Fruit fly (Drosophila melanogaster) whole organism, wandering third instar larva: ENCODE measurements around the gene Pk34A.

Source experiments
- Abd-B ChIP-seq: fragments of >200 bp; optimal IDR thresholded peaks from 2 replicates; lab custom pipeline; 2017; ENCODE audit warnings: missing biosample characterization, missing genetic modification characterization
- CG32264 ChIP-seq: fragments of 200-800 bp; sonication (Bioruptor generic); optimal IDR thresholded peaks from 2 replicates; lab custom pipeline; 2016; ENCODE audit warnings: missing biosample characterization, missing genetic modification characterization
- CG9705 ChIP-seq: fragments of 200-800 bp; sonication (Bioruptor generic); optimal IDR thresholded peaks from 2 replicates; lab custom pipeline; 2018; ENCODE audit warnings: missing biosample characterization, mild to moderate bottlenecking, missing genetic modification characterization
- Dfd ChIP-seq: fragments of >200 bp; optimal IDR thresholded peaks from 2 replicates; lab custom pipeline; 2017; ENCODE audit warnings: missing biosample characterization, missing genetic modification characterization
- Dif ChIP-seq: fragments of 200-275, 200-300 bp; sonication (Bioruptor generic); optimal IDR thresholded peaks from 2 replicates; lab custom pipeline; 2018; ENCODE audit warnings: missing biosample characterization, missing genetic modification characterization; ENCODE audit not compliant: partially characterized antibody
- GATAd ChIP-seq: sonication (Bioruptor generic); optimal IDR thresholded peaks from 2 replicates; lab custom pipeline; 2016; ENCODE audit warnings: missing biosample characterization, missing genetic modification characterization
- HLH106 ChIP-seq: fragments of 200-800 bp; optimal IDR thresholded peaks from 3 replicates; lab custom pipeline; 2019; ENCODE audit warnings: missing biosample characterization, mild to moderate bottlenecking, missing genetic modification characterization, moderate library complexity
- Hnf4 ChIP-seq: fragments of 200-800 bp; sonication (Bioruptor generic); optimal IDR thresholded peaks from 2 replicates; lab custom pipeline; 2016; ENCODE audit warnings: missing biosample characterization, mild to moderate bottlenecking, missing genetic modification characterization
- Hr78 ChIP-seq: fragments of >200 bp; optimal IDR thresholded peaks from 2 replicates; lab custom pipeline; 2017; ENCODE audit warnings: missing biosample characterization, missing genetic modification characterization
- Hr83 ChIP-seq: fragments of 200-300 bp; sonication (Bioruptor generic); optimal IDR thresholded peaks from 2 replicates; lab custom pipeline; 2016; ENCODE audit warnings: missing biosample characterization, mild to moderate bottlenecking, missing genetic modification characterization, moderate library complexity; ENCODE audit not compliant: poor library complexity, severe bottlenecking
- Jra ChIP-seq: sonication (Bioruptor generic); optimal IDR thresholded peaks from 2 replicates; lab custom pipeline; 2016; ENCODE audit warnings: missing biosample characterization, missing genetic modification characterization
- Mio ChIP-seq: sonication (Bioruptor generic); optimal IDR thresholded peaks from 2 replicates; lab custom pipeline; 2016; ENCODE audit warnings: missing biosample characterization, missing genetic modification characterization
- Myc ChIP-seq: fragments of >200 bp; optimal IDR thresholded peaks from 2 replicates; lab custom pipeline; 2017
- N ChIP-seq: fragments of >200 bp; optimal IDR thresholded peaks from 2 replicates; lab custom pipeline; 2018; ENCODE audit warnings: missing biosample characterization, missing external identifiers, missing genetic modification characterization
- OdsH ChIP-seq: fragments of 200-800 bp; sonication (Bioruptor generic); optimal IDR thresholded peaks from 2 replicates; lab custom pipeline; 2016; ENCODE audit warnings: missing biosample characterization, mild to moderate bottlenecking, missing genetic modification characterization
- Rel ChIP-seq, 2 experiments: fragments of 200-800 bp; sonication (Bioruptor generic) in 1 of 2; optimal IDR thresholded peaks; 2 replicates in 1 of 2; 3 replicates in 1 of 2; lab custom pipeline; 2016 to 2019; ENCODE audit warnings: mild to moderate bottlenecking in 2 of 2, missing biosample characterization in 2 of 2, missing genetic modification characterization in 2 of 2, moderate library complexity in 1 of 2
- Sp1 ChIP-seq: fragments of 200-800 bp; sonication (Bioruptor generic); optimal IDR thresholded peaks from 3 replicates; lab custom pipeline; 2019; ENCODE audit warnings: missing biosample characterization, mild to moderate bottlenecking, missing genetic modification characterization, moderate library complexity
- Vsx2 ChIP-seq: fragments of 200-300, 225-300 bp; sonication (Bioruptor generic); optimal IDR thresholded peaks from 2 replicates; lab custom pipeline; 2018; ENCODE audit warnings: missing biosample characterization, missing genetic modification characterization; ENCODE audit not compliant: partially characterized antibody
- br ChIP-seq: fragments of 200-800 bp; sonication (Bioruptor generic); optimal IDR thresholded peaks from 2 replicates; lab custom pipeline; 2016; ENCODE audit warnings: missing biosample characterization, missing genetic modification characterization
- dl ChIP-seq, 2 experiments: fragments of 175-275, 200-275 bp in 1 of 2; fragments of 200-275 bp in 1 of 2; sonication (Bioruptor generic); optimal IDR thresholded peaks; lab custom pipeline; 2018; ENCODE audit warnings: mild to moderate bottlenecking in 2 of 2, missing biosample characterization in 2 of 2, missing genetic modification characterization in 2 of 2, moderate library complexity in 2 of 2; ENCODE audit not compliant: partially characterized antibody in 2 of 2, insufficient read depth in 1 of 2
- dsf ChIP-seq: sonication (Bioruptor generic); optimal IDR thresholded peaks from 2 replicates; lab custom pipeline; 2016; ENCODE audit warnings: missing biosample characterization, missing genetic modification characterization, borderline replicate concordance
- ey ChIP-seq: fragments of 200-800 bp; sonication (Bioruptor generic); optimal IDR thresholded peaks from 2 replicates; lab custom pipeline; 2016; ENCODE audit warnings: missing biosample characterization, missing genetic modification characterization
- foxo ChIP-seq, 2 experiments: fragments of 200-800 bp; sonication (Bioruptor generic); optimal IDR thresholded peaks; 2 replicates in 1 of 2; 3 replicates in 1 of 2; lab custom pipeline; 2016 to 2017; ENCODE audit warnings: missing biosample characterization in 2 of 2, missing genetic modification characterization in 2 of 2
- fru ChIP-seq: fragments of 200-800 bp; sonication (Bioruptor generic); optimal IDR thresholded peaks from 3 replicates; lab custom pipeline; 2016; ENCODE audit warnings: missing biosample characterization, mild to moderate bottlenecking, missing genetic modification characterization
- h ChIP-seq: fragments of 200-800 bp; sonication (Bioruptor generic); optimal IDR thresholded peaks from 3 replicates; lab custom pipeline; 2016; ENCODE audit warnings: missing biosample characterization, mild to moderate bottlenecking, missing genetic modification characterization
- jim ChIP-seq: fragments of 175-275, 200-325 bp; sonication (Bioruptor generic); optimal IDR thresholded peaks from 2 replicates; lab custom pipeline; 2016; ENCODE audit warnings: missing biosample characterization, mild to moderate bottlenecking, missing genetic modification characterization
- lola ChIP-seq: fragments of >200 bp; optimal IDR thresholded peaks from 2 replicates; lab custom pipeline; 2017; ENCODE audit warnings: missing biosample characterization, missing genetic modification characterization
- psq ChIP-seq: fragments of 200-800 bp; sonication (Bioruptor generic); optimal IDR thresholded peaks from 3 replicates; lab custom pipeline; 2017; ENCODE audit warnings: missing biosample characterization, mild to moderate bottlenecking, missing genetic modification characterization, moderate library complexity
- rgr ChIP-seq: fragments of 200-800 bp; sonication (Bioruptor generic); optimal IDR thresholded peaks from 3 replicates; lab custom pipeline; 2016; ENCODE audit warnings: missing biosample characterization, mild to moderate bottlenecking, missing genetic modification characterization
- sage ChIP-seq: fragments of 200-800 bp; sonication (Bioruptor generic); optimal IDR thresholded peaks from 2 replicates; lab custom pipeline; 2016; ENCODE audit warnings: missing biosample characterization, mild to moderate bottlenecking, missing genetic modification characterization
- sv ChIP-seq: fragments of 200-800 bp; sonication (Bioruptor generic); optimal IDR thresholded peaks from 3 replicates; lab custom pipeline; 2016; ENCODE audit warnings: missing biosample characterization, missing genetic modification characterization
- tai ChIP-seq: sonication (Bioruptor generic); optimal IDR thresholded peaks from 2 replicates; lab custom pipeline; 2016; ENCODE audit warnings: missing biosample characterization, missing genetic modification characterization
- usp ChIP-seq: fragments of >200 bp; optimal IDR thresholded peaks from 2 replicates; lab custom pipeline; 2017; ENCODE audit warnings: missing biosample characterization, missing genetic modification characterization
- woc ChIP-seq: sonication (Bioruptor generic); optimal IDR thresholded peaks from 2 replicates; lab custom pipeline; 2016; ENCODE audit warnings: missing biosample characterization, mild to moderate bottlenecking, missing genetic modification characterization

Gene Pk34A

DNA sequence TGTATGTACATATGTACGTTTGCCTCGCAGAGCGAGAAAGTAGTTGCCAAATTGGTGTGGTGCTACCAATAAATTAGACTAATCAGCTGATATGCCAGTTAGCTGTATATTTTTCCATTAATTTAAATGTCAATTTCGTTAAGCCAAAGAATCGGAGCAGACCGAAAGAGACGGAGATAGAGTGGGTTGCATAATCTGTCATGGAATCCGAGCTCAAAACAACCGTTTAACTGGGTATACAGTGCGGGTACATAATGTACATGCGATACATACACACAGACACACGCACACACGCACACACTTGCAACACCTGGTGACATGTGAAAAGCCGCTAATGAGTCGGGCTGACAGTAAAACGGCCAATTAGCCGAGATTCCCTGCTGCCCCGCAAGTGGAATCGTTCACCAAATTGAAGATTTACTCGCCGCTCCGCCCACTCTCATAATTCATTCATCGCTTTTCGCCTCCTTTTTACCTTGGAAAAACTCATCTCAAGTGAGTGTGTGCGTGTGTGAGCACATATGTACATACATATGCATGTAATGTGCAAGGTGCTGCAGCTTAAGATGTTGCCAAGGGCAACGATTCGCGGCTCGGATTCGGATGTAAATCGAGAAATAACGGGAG lies 32.6 kb downstream of the Pk34A start:
- TF ChIP-seq Sp1 (GFP tag; lab: Kevin White, UChicago) (no peak), Jra (GFP tag; lab: Kevin White, UChicago) (no peak), usp (GFP tag; lab: Kevin White, UChicago) (no peak), jim (no peak), sage (no peak), GATAd (GFP tag; lab: Kevin White, UChicago) (no peak), Rel (GFP tag; optimal IDR thresholded peaks at IDR 0.05; lab: Kevin White, UChicago) (no peak), Rel (tag; optimal IDR thresholded peaks at IDR 0.05; lab: Kevin White, UChicago) (no peak), Vsx2 (GFP tag; lab: Kevin White, UChicago) (no peak), OdsH (GFP tag; lab: Kevin White, UChicago) (no peak), foxo (GFP tag; optimal IDR thresholded peaks at IDR 0.05; lab: Kevin White, UChicago) (no peak), lola (GFP tag; lab: Kevin White, UChicago) (no peak), Hnf4 (GFP tag; lab: Kevin White, UChicago) (no peak), Hr83 (GFP tag; lab: Kevin White, UChicago) (no peak), dsf (GFP tag; lab: Kevin White, UChicago) (no peak), woc (GFP tag; lab: Kevin White, UChicago) (no peak), CG32264 (GFP tag; lab: Kevin White, UChicago) (no peak), sv (GFP tag; lab: Kevin White, UChicago) (no peak), psq (GFP tag; lab: Kevin White, UChicago) (no peak)
- TF ChIP-seq, all 38 proteins: peak for 0

DNA sequence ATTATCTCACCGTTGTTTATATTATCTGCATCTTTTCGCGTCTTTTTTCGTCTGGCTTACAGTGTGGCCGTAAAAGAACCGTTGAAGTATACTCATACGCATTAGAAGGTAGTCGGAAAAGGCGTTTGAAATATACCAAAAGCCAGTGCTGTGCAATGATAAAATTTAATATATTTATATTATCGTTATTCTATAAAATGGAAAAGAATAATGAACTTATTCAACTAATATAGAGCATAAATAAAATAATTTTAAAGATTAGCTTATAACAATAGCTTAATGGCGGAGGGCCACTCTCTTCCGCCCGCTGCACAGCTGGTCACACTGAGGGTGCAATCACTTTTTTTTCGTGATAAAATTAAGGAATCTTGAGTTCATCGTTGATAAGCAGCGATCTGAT lies 33.3 kb downstream of the Pk34A start, which contains the start of the genes CG16974 and Edem2:
CG16974 (minus strand) TSS at position 86 of the 400 bp plus-strand sequence.
Edem2 (plus strand) TSS at position 308 of the 400 bp plus-strand sequence.
- TF ChIP-seq HLH106 (tag; lab: Kevin White, UChicago) (no peak), Hr78 (GFP tag; lab: Kevin White, UChicago) (no peak), foxo (GFP tag; optimal IDR thresholded peaks at IDR 0.05; lab: Kevin White, UChicago) (peak in 1 of 2 experiments; percentile 88), Dfd (no peak), CG9705 (GFP tag; lab: Kevin White, UChicago) (peak; percentile 58), sage (no peak), br (GFP tag; lab: Kevin White, UChicago) (no peak), Dif (GFP tag; lab: Kevin White, UChicago) (no peak), psq (GFP tag; lab: Kevin White, UChicago) (peak; percentile 76), Vsx2 (GFP tag; lab: Kevin White, UChicago) (no peak), fru (GFP tag; lab: Kevin White, UChicago) (no peak), Jra (GFP tag; lab: Kevin White, UChicago) (no peak), sv (GFP tag; lab: Kevin White, UChicago) (peak; percentile 63), rgr (GFP tag; lab: Kevin White, UChicago) (no peak), GATAd (GFP tag; lab: Kevin White, UChicago) (peak; percentile 41), Myc (lab: Kevin White, UChicago) (no peak), Abd-B (GFP tag; lab: Kevin White, UChicago) (no peak), tai (no peak), N (no peak), OdsH (GFP tag; lab: Kevin White, UChicago) (no peak), Rel (GFP tag; optimal IDR thresholded peaks at IDR 0.05; lab: Kevin White, UChicago) (no peak), Rel (tag; optimal IDR thresholded peaks at IDR 0.05; lab: Kevin White, UChicago) (peak; percentile 72), Hr83 (GFP tag; lab: Kevin White, UChicago) (peak; percentile 49), ey (GFP tag; lab: Kevin White, UChicago) (peak; percentile 63), woc (GFP tag; lab: Kevin White, UChicago) (no peak), h (no peak), dl (GFP tag; optimal IDR thresholded peaks at IDR 0.05; lab: Kevin White, UChicago; ENCODE audit: insufficient read depth in 1 of 2, partially characterized antibody in 2 of 2) (no peak), Mio (GFP tag; lab: Kevin White, UChicago) (no peak), Sp1 (GFP tag; lab: Kevin White, UChicago) (no peak)

DNA sequence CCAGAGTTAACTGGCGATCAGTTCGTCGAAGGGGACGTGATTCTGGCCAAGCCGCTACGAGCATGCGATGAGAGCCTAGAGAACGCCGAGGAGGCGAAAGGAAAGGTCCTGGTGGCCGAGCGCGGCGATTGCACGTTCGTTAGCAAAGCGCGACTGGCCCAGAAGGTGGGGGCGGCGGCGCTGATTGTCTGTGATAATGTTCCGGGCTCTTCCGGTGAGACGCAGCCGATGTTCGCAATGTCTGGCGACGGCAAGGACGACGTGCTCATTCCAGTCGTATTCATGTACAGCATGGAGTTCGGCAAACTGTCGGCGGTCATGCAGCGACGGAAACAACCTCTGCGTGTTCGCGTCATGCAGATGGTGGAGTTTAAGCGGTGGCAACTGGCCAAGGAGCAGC lies 37.2 kb downstream of the Pk34A start:
- TF ChIP-seq Dfd (no peak), ey (GFP tag; lab: Kevin White, UChicago) (no peak), Dif (GFP tag; lab: Kevin White, UChicago) (no peak), Hr78 (GFP tag; lab: Kevin White, UChicago) (no peak), Vsx2 (GFP tag; lab: Kevin White, UChicago) (no peak), N (no peak), Abd-B (GFP tag; lab: Kevin White, UChicago) (no peak), HLH106 (tag; lab: Kevin White, UChicago) (no peak), dl (GFP tag; optimal IDR thresholded peaks at IDR 0.05; lab: Kevin White, UChicago; ENCODE audit: insufficient read depth in 1 of 2, partially characterized antibody in 2 of 2) (no peak), dsf (GFP tag; lab: Kevin White, UChicago) (no peak), h (no peak), fru (GFP tag; lab: Kevin White, UChicago) (no peak)
